Fruit fly (Drosophila melanogaster) whole organism, embryonic: ENCODE data around the gene CAH1.

ENCODE experiments used
- CG10654 ChIP-seq: fragments of 200-800 bp; sonication (Bioruptor generic); optimal IDR thresholded peaks from 2 replicates; lab custom pipeline; 2016; ENCODE audit warnings: missing biosample characterization, missing genetic modification characterization
- CG11398 ChIP-seq: fragments of 200-800 bp; sonication (Bioruptor generic); optimal IDR thresholded peaks from 2 replicates; lab custom pipeline; 2016; ENCODE audit warnings: missing biosample characterization, missing genetic modification characterization
- CG11504 ChIP-seq: fragments of 200-800 bp; sonication (Bioruptor generic); optimal IDR thresholded peaks from 3 replicates; lab custom pipeline; 2019; ENCODE audit warnings: missing biosample characterization, mild to moderate bottlenecking, missing genetic modification characterization, moderate library complexity
- CG11560 ChIP-seq: fragments of 200-800 bp; sonication (Bioruptor generic); IDR thresholded peaks from 3 replicates; pipeline ENCODE4 v1.3.6; 2022; ENCODE audit warnings: missing biosample characterization, missing genetic modification characterization
- CG11695 ChIP-seq: fragments of 200-800 bp; sonication (Bioruptor generic); IDR thresholded peaks from 3 replicates; pipeline ENCODE4 v1.3.6; 2022; ENCODE audit warnings: missing biosample characterization, missing genetic modification characterization
- CG13624 ChIP-seq: fragments of 200-800 bp; sonication (Bioruptor generic); optimal IDR thresholded peaks from 2 replicates; lab custom pipeline; 2016; ENCODE audit warnings: missing biosample characterization, missing genetic modification characterization
- CG14965 ChIP-seq: fragments of 200-800 bp; sonication (Bioruptor generic); optimal IDR thresholded peaks from 2 replicates; lab custom pipeline; 2016; ENCODE audit warnings: missing biosample characterization, missing genetic modification characterization, borderline replicate concordance
- CG15514 ChIP-seq: fragments of 200-800 bp; sonication (Bioruptor generic); optimal IDR thresholded peaks from 3 replicates; lab custom pipeline; 2017; ENCODE audit warnings: missing biosample characterization, missing genetic modification characterization, mild to moderate bottlenecking, moderate library complexity, missing genetic modification reagents
- CG17186 ChIP-seq: fragments of 200-800 bp; sonication (Bioruptor generic); optimal IDR thresholded peaks from 3 replicates; lab custom pipeline; 2017; ENCODE audit warnings: missing biosample characterization, missing genetic modification reagents, missing genetic modification characterization
- CG18011 ChIP-seq: fragments of 200-800 bp; sonication (Bioruptor generic); optimal IDR thresholded peaks from 2 replicates; lab custom pipeline; 2017; ENCODE audit warnings: missing biosample characterization, missing genetic modification characterization, mild to moderate bottlenecking, moderate library complexity, missing genotype
- CG2120 ChIP-seq: fragments of 200-800 bp; sonication (Bioruptor generic); optimal IDR thresholded peaks from 3 replicates; lab custom pipeline; 2016; ENCODE audit warnings: missing biosample characterization, missing genetic modification characterization
- CG32772 ChIP-seq: fragments of 200-800 bp; sonication (Bioruptor generic); IDR thresholded peaks from 2 replicates; pipeline ENCODE4 v1.3.6; 2022; ENCODE audit warnings: missing biosample characterization, missing genetic modification characterization
- CG34422 ChIP-seq: fragments of 200-800 bp; sonication (Bioruptor generic); IDR thresholded peaks from 3 replicates; pipeline ENCODE4 v1.3.6; 2022; ENCODE audit warnings: missing biosample characterization, missing genetic modification characterization
- CG4707 ChIP-seq: fragments of 200-800 bp; sonication (Bioruptor generic); optimal IDR thresholded peaks from 2 replicates; lab custom pipeline; 2018; ENCODE audit warnings: missing biosample characterization, mild to moderate bottlenecking, missing genetic modification characterization, moderate library complexity
- CG6791 ChIP-seq: fragments of 200-800 bp; sonication (Bioruptor generic); IDR thresholded peaks from 3 replicates; pipeline ENCODE4 v1.3.6; 2022; ENCODE audit warnings: missing biosample characterization, missing genetic modification characterization; ENCODE audit not compliant: partially characterized antibody
- CG7271 ChIP-seq: fragments of 200-800 bp; sonication (Bioruptor generic); optimal IDR thresholded peaks from 2 replicates; lab custom pipeline; 2018; ENCODE audit warnings: missing biosample characterization, mild to moderate bottlenecking, missing genetic modification characterization, moderate library complexity
- CG7372 ChIP-seq: fragments of 200-800 bp; sonication (Bioruptor generic); IDR thresholded peaks from 2 replicates; pipeline ENCODE4 v1.3.6; 2022; ENCODE audit warnings: missing biosample characterization, missing genetic modification characterization
- CG8089 ChIP-seq: fragments of 200-800 bp; sonication (Bioruptor generic); optimal IDR thresholded peaks from 3 replicates; lab custom pipeline; 2016; ENCODE audit warnings: missing biosample characterization, missing genetic modification characterization
- CG8359 ChIP-seq: fragments of 200-800 bp; sonication (Bioruptor generic); optimal IDR thresholded peaks from 2 replicates; lab custom pipeline; 2017; ENCODE audit warnings: missing biosample characterization, mild to moderate bottlenecking, missing genetic modification characterization, borderline replicate concordance
- CG9215 ChIP-seq: fragments of 200-800 bp; sonication (Bioruptor generic); IDR thresholded peaks from 2 replicates; pipeline ENCODE4 v1.3.6; 2022; ENCODE audit warnings: missing biosample characterization, missing genetic modification characterization
- Eip74EF ChIP-seq, 2 experiments: fragments of 200-800 bp in 1 of 2; fragments of >200 bp in 1 of 2; sonication (Bioruptor generic) in 1 of 2; optimal IDR thresholded peaks; 2 replicates each; lab custom pipeline; 2017 to 2019; ENCODE audit warnings: missing biosample characterization in 2 of 2, missing genetic modification characterization in 2 of 2, mild to moderate bottlenecking in 1 of 2, moderate library complexity in 1 of 2
- HLH54F ChIP-seq: fragments of 200-800 bp; sonication (Bioruptor generic); optimal IDR thresholded peaks from 3 replicates; lab custom pipeline; 2016; ENCODE audit warnings: missing biosample characterization, missing genetic modification characterization
- Jarid2 ChIP-seq: fragments of 200-800 bp; sonication (Bioruptor generic); optimal IDR thresholded peaks from 3 replicates; lab custom pipeline; 2017; ENCODE audit warnings: mild to moderate bottlenecking, missing biosample characterization, missing genetic modification reagents, missing genetic modification characterization
- Lhr ChIP-seq: fragments of 200-800 bp; sonication (Bioruptor generic); optimal IDR thresholded peaks from 3 replicates; lab custom pipeline; 2017; ENCODE audit warnings: mild to moderate bottlenecking, missing biosample characterization, missing genetic modification reagents, missing genetic modification characterization
- NC2β ChIP-seq: fragments of 200-800 bp; sonication (Bioruptor generic); optimal IDR thresholded peaks from 2 replicates; lab custom pipeline; 2016; ENCODE audit warnings: missing biosample characterization, missing genetic modification characterization
- Pdp1 ChIP-seq, 2 experiments: fragments of 200-800 bp; sonication (Bioruptor generic); optimal IDR thresholded peaks; 3 replicates each; lab custom pipeline; 2016; ENCODE audit warnings: missing biosample characterization in 2 of 2, missing genetic modification characterization in 2 of 2, mild to moderate bottlenecking in 1 of 2, moderate library complexity in 1 of 2
- Ravus ChIP-seq: fragments of 200-800 bp; sonication (Bioruptor generic); IDR thresholded peaks from 2 replicates; pipeline ENCODE4 v1.3.6; 2022; ENCODE audit warnings: missing biosample characterization, missing genetic modification characterization
- ase ChIP-seq: fragments of 200-800 bp; sonication (Bioruptor generic); IDR thresholded peaks from 3 replicates; pipeline ENCODE4 v1.3.6; 2022; ENCODE audit warnings: missing biosample characterization, missing genetic modification characterization
- bigmax ChIP-seq: fragments of 200-800 bp; sonication (Bioruptor generic); optimal IDR thresholded peaks from 2 replicates; lab custom pipeline; 2018; ENCODE audit warnings: missing biosample characterization, mild to moderate bottlenecking, missing genetic modification characterization
- cato ChIP-seq: fragments of 200-800 bp; sonication (Bioruptor generic); optimal IDR thresholded peaks from 2 replicates; lab custom pipeline; 2016; ENCODE audit warnings: missing biosample characterization, missing genetic modification characterization, borderline replicate concordance
- cg ChIP-seq: fragments of 200-800 bp; sonication (Bioruptor generic); optimal IDR thresholded peaks from 3 replicates; lab custom pipeline; 2019; ENCODE audit warnings: missing biosample characterization, mild to moderate bottlenecking, missing genetic modification characterization, moderate library complexity
- dati ChIP-seq: fragments of 200-800 bp; sonication (Bioruptor generic); IDR thresholded peaks from 2 replicates; pipeline ENCODE4 v1.3.6; 2022; ENCODE audit warnings: missing biosample characterization, missing genetic modification characterization
- dysf ChIP-seq: fragments of 200-800 bp; sonication (Bioruptor generic); IDR thresholded peaks from 3 replicates; pipeline ENCODE4 v1.3.6; 2022; ENCODE audit warnings: missing biosample characterization, missing genetic modification characterization
- gce ChIP-seq: fragments of 200-800 bp; sonication (Bioruptor generic); IDR thresholded peaks from 3 replicates; pipeline ENCODE4 v1.3.6; 2022; ENCODE audit warnings: missing biosample characterization, missing genetic modification characterization
- gsb ChIP-seq: fragments of 200-800 bp; sonication (Bioruptor generic); IDR thresholded peaks from 2 replicates; pipeline ENCODE4 v1.3.6; 2022; ENCODE audit warnings: missing biosample characterization, missing genetic modification characterization
- h ChIP-seq: fragments of >200 bp; optimal IDR thresholded peaks from 2 replicates; lab custom pipeline; 2017
- ham ChIP-seq: fragments of 200-800 bp; sonication (Bioruptor generic); IDR thresholded peaks from 2 replicates; pipeline ENCODE4 v1.3.6; 2022; ENCODE audit warnings: missing biosample characterization, missing genetic modification characterization
- jing ChIP-seq: fragments of 200-800 bp; sonication (Bioruptor generic); optimal IDR thresholded peaks from 2 replicates; lab custom pipeline; 2018; ENCODE audit warnings: missing biosample characterization, mild to moderate bottlenecking, missing genetic modification characterization
- jumu ChIP-seq: fragments of 200-800 bp; sonication (Bioruptor generic); optimal IDR thresholded peaks from 3 replicates; lab custom pipeline; 2016; ENCODE audit warnings: missing biosample characterization, missing genetic modification characterization
- ken ChIP-seq: fragments of 200-800 bp; sonication (Bioruptor generic); IDR thresholded peaks from 3 replicates; pipeline ENCODE4 v1.3.6; 2022; ENCODE audit warnings: missing biosample characterization, missing genetic modification characterization
- lola ChIP-seq, 3 experiments: fragments of >200 bp in 2 of 3; fragments of 200-800 bp in 1 of 3; sonication (Bioruptor generic) in 1 of 3; optimal IDR thresholded peaks; 2 replicates each; lab custom pipeline; 2017 to 2019; ENCODE audit warnings: missing biosample characterization in 3 of 3, missing genetic modification characterization in 3 of 3, mild to moderate bottlenecking in 1 of 3, moderate library complexity in 1 of 3
- nau ChIP-seq: fragments of 200-800 bp; sonication (Bioruptor generic); optimal IDR thresholded peaks from 3 replicates; lab custom pipeline; 2017; ENCODE audit warnings: missing biosample characterization, mild to moderate bottlenecking, missing genetic modification characterization, missing genetic modification reagents
- pfk ChIP-seq: fragments of 200-800 bp; sonication (Bioruptor generic); optimal IDR thresholded peaks from 2 replicates; lab custom pipeline; 2018; ENCODE audit warnings: missing biosample characterization, mild to moderate bottlenecking, missing genetic modification characterization, moderate library complexity
- slp2 ChIP-seq: fragments of 200-800 bp; sonication (Bioruptor generic); optimal IDR thresholded peaks from 2 replicates; lab custom pipeline; 2016; ENCODE audit warnings: missing biosample characterization, missing genetic modification characterization
- stwl ChIP-seq: fragments of 200-800 bp; sonication (Bioruptor generic); optimal IDR thresholded peaks from 3 replicates; lab custom pipeline; 2018; ENCODE audit warnings: missing biosample characterization, mild to moderate bottlenecking, missing genetic modification characterization, moderate library complexity
- tap ChIP-seq: fragments of 200-800 bp; optimal IDR thresholded peaks from 3 replicates; lab custom pipeline; 2019; ENCODE audit warnings: missing biosample characterization, mild to moderate bottlenecking, missing genetic modification characterization, moderate library complexity
- tgo ChIP-seq: fragments of 200-800 bp; sonication (Bioruptor generic); IDR thresholded peaks from 3 replicates; pipeline ENCODE4 v1.3.6; 2022; ENCODE audit warnings: missing biosample characterization, missing genetic modification characterization
- trh ChIP-seq: fragments of 200-800 bp; sonication (Bioruptor generic); optimal IDR thresholded peaks from 2 replicates; lab custom pipeline; 2016; ENCODE audit warnings: missing biosample characterization, missing genetic modification characterization
- tup ChIP-seq: fragments of 200-800 bp; sonication (Bioruptor generic); optimal IDR thresholded peaks from 2 replicates; lab custom pipeline; 2016; ENCODE audit warnings: missing biosample characterization, mild to moderate bottlenecking, missing genetic modification characterization, moderate library complexity
- unpg ChIP-seq: fragments of 200-800 bp; sonication (Bioruptor generic); optimal IDR thresholded peaks from 3 replicates; lab custom pipeline; 2018; ENCODE audit warnings: missing biosample characterization, mild to moderate bottlenecking, missing genetic modification characterization, moderate library complexity
- zfh2 ChIP-seq: fragments of 200-800 bp; sonication (Bioruptor generic); optimal IDR thresholded peaks from 2 replicates; lab custom pipeline; 2016; ENCODE audit warnings: missing biosample characterization, missing genetic modification characterization

CAH1 gene

dm6 chr2L:13811323-13811722 lies 7.9 kb downstream of the CAH1 start, which contains the start of the genes Adat1 and CG16865 (continued):
- no peak for TF ChIP-seq ham (GFP tag; lab: Robert Waterston, UW)
- TF ChIP-seq CG6791 (GFP tag; lab: Robert Waterston, UW): peak; percentile 48; the same call in 2 of the 3 replicates
- no peak for TF ChIP-seq tup
- TF ChIP-seq CG7271 (tag; lab: Kevin White, UChicago): no peak
- TF ChIP-seq Eip74EF (GFP tag; optimal IDR thresholded peaks at IDR 0.05; lab: Kevin White, UChicago): no peak
- no peak for TF ChIP-seq CG8359 (GFP tag; lab: Kevin White, UChicago)
- no peak for TF ChIP-seq CG18011 (GFP tag; lab: Kevin White, UChicago)
- no peak for TF ChIP-seq cato
- TF ChIP-seq CG17186 (GFP tag; lab: Kevin White, UChicago): peak; percentile 26
- TF ChIP-seq CG2120 (GFP tag; lab: Kevin White, UChicago): no peak
- no peak for TF ChIP-seq dysf (GFP tag; lab: Robert Waterston, UW)
- no peak for TF ChIP-seq bigmax (GFP tag; lab: Kevin White, UChicago)
- no peak for TF ChIP-seq CG11398 (GFP tag; lab: Kevin White, UChicago)
- peak; percentile 58 for TF ChIP-seq CG15514 (GFP tag; lab: Kevin White, UChicago)
- TF ChIP-seq gsb: no peak
- TF ChIP-seq CG13624 (GFP tag; lab: Kevin White, UChicago): peak; percentile 12
- TF ChIP-seq CG10654: no peak
- no peak for TF ChIP-seq CG4707 (GFP tag; lab: Kevin White, UChicago)
- TF ChIP-seq CG7372 (GFP tag; lab: Robert Waterston, UW): no peak
- TF ChIP-seq jumu: no peak
- TF ChIP-seq lola (GFP tag; optimal IDR thresholded peaks at IDR 0.05; lab: Kevin White, UChicago): no peak
- TF ChIP-seq cg: no peak
- no peak for TF ChIP-seq CG11504 (tag; lab: Kevin White, UChicago)
- TF ChIP-seq tgo (GFP tag; lab: Robert Waterston, UW): no peak
- peak; percentile 98 for TF ChIP-seq CG11560 (tag; lab: Robert Waterston, UW)
- TF ChIP-seq zfh2 (GFP tag; lab: Kevin White, UChicago): no peak
- TF ChIP-seq CG9215: no peak
- TF ChIP-seq jing (GFP tag; lab: Kevin White, UChicago): no peak
- no peak for TF ChIP-seq h (lab: Kevin White, UChicago)
- TF ChIP-seq nau (GFP tag; lab: Kevin White, UChicago): no peak
- no peak for TF ChIP-seq unpg (GFP tag; lab: Kevin White, UChicago)
- TF ChIP-seq trh: no peak
- no peak for TF ChIP-seq CG14965 (GFP tag; lab: Kevin White, UChicago)
- peak; percentile 14 for TF ChIP-seq Lhr (GFP tag; lab: Kevin White, UChicago)
- no peak for TF ChIP-seq tap (tag; lab: Kevin White, UChicago)
- TF ChIP-seq stwl (tag; lab: Kevin White, UChicago): peak; percentile 87
- no peak for TF ChIP-seq CG11695
- no peak for TF ChIP-seq slp2 (GFP tag; lab: Kevin White, UChicago)
- TF ChIP-seq CG34422 (GFP tag; lab: Robert Waterston, UW): peak; percentile 72; the same call in 1 of the 3 replicates
- no peak for TF ChIP-seq NC2β (GFP tag; lab: Kevin White, UChicago)
- no peak for TF ChIP-seq Jarid2 (GFP tag; lab: Kevin White, UChicago)
- TF ChIP-seq pfk (GFP tag; lab: Kevin White, UChicago): no peak
- no peak for TF ChIP-seq Ravus
- no peak for TF ChIP-seq ase
- no peak for TF ChIP-seq HLH54F (GFP tag; lab: Kevin White, UChicago)
- no peak for TF ChIP-seq CG8089 (GFP tag; lab: Kevin White, UChicago)
- TF ChIP-seq CG32772: no peak
- peak in 1 of 2 experiments; percentile 74 for TF ChIP-seq Pdp1 (GFP tag; optimal IDR thresholded peaks at IDR 0.05; lab: Kevin White, UChicago)
- no peak for TF ChIP-seq gce (GFP tag; lab: Robert Waterston, UW)
- TF ChIP-seq dati (GFP tag; lab: Robert Waterston, UW): no peak
- no peak for TF ChIP-seq ken (GFP tag; lab: Robert Waterston, UW)
